Worm (Caenorhabditis elegans) whole organism, L1 larva: ENCODE data around the gene srt-37.
"Not testable (repeated sequence)": the region's sequence is repeated elsewhere in the genome, so short reads cannot be mapped to it uniquely, and the experiment has no call there.

Experiments used
- ama-1 ChIP-seq: fragments of 150-350 bp; optimal IDR thresholded peaks from 2 replicates; lab custom pipeline; 2014
- dpl-1 ChIP-seq, 3 experiments: fragments of 150-350 bp in 2 of 3; sonication (generic microtip) in 1 of 3; optimal IDR thresholded peaks; 2 replicates each; lab custom pipeline; 2014 to 2017; ENCODE audit warnings: missing biosample characterization in 3 of 3, missing genetic modification characterization in 3 of 3, missing genetic modification reagents in 3 of 3
- efl-1 ChIP-seq, 4 experiments: fragments of 150-350 bp; optimal IDR thresholded peaks in 3 of 4; peaks in 1 of 4; 1 replicate in 1 of 4; 2 replicates in 3 of 4; lab custom pipeline; 2014; ENCODE audit warnings: missing biosample characterization in 2 of 4, missing genetic modification characterization in 2 of 4, missing genetic modification reagents in 2 of 4
- fos-1 ChIP-seq: fragments of 150-350 bp; optimal IDR thresholded peaks from 2 replicates; lab custom pipeline; 2014; ENCODE audit warnings: missing biosample characterization, missing genetic modification characterization
- lin-13 ChIP-seq: fragments of 150-350 bp; optimal IDR thresholded peaks from 2 replicates; lab custom pipeline; 2014; ENCODE audit warnings: missing biosample characterization, missing genetic modification reagents, missing genetic modification characterization
- nhr-28 ChIP-seq: fragments of 150-350 bp; optimal IDR thresholded peaks from 2 replicates; lab custom pipeline; 2014; ENCODE audit warnings: missing biosample characterization, missing genetic modification characterization
- nhr-47 ChIP-seq: sonication (generic microtip); optimal IDR thresholded peaks from 2 replicates; lab custom pipeline; 2016; ENCODE audit warnings: mild to moderate bottlenecking, missing genetic modification characterization, moderate library complexity, missing compliant biosample characterization
- nhr-90 ChIP-seq: sonication (generic microtip); optimal IDR thresholded peaks from 2 replicates; lab custom pipeline; 2016; ENCODE audit warnings: mild to moderate bottlenecking, missing genetic modification characterization, missing compliant biosample characterization; ENCODE audit not compliant: poor library complexity
- unc-130 ChIP-seq: fragments of 150-350 bp; optimal IDR thresholded peaks from 2 replicates; lab custom pipeline; 2017; ENCODE audit warnings: missing biosample characterization, missing genetic modification characterization, inconsistent platforms

- TF ChIP-seq ama-1 (lab: Kevin White, UChicago); nhr-28; unc-130; efl-1 (optimal IDR thresholded peaks at IDR 0.05; lab: Kevin White, UChicago); efl-1 (GFP tag; optimal IDR thresholded peaks at IDR 0.05 in 1 of 2; lab: Kevin White, UChicago); nhr-47; dpl-1 (GFP tag; optimal IDR thresholded peaks at IDR 0.05; lab: Kevin White, UChicago); nhr-90 (tag; lab: Kevin White, UChicago); lin-13 (GFP tag; lab: Kevin White, UChicago); fos-1 (tag; lab: Kevin White, UChicago): not testable (repeated sequence)
These were observed at the start of gene srt-37 for ce11 chrV:4281699-4282098.
